Fruit fly (Drosophila melanogaster): ENCODE data around the gene PIG-P.

PIG-P gene

dm6 chr3R:26105924-26106494, 48.0 kb upstream of the PIG-P start:
- TF ChIP-seq HLH106 (tag; optimal IDR thresholded peaks at IDR 0.05) (peak; percentile 32), Hr78 (GFP tag; optimal IDR thresholded peaks at IDR 0.05) (no peak), foxo (GFP tag; optimal IDR thresholded peaks at IDR 0.05) (peak in 1 of 2 experiments; percentile 40), Hnf4 (GFP tag; optimal IDR thresholded peaks at IDR 0.05) (no peak), woc (GFP tag; optimal IDR thresholded peaks at IDR 0.05) (no peak), br (GFP tag; optimal IDR thresholded peaks at IDR 0.05) (no peak), Sp1 (GFP tag; optimal IDR thresholded peaks at IDR 0.05) (no peak), GATAd (GFP tag; optimal IDR thresholded peaks at IDR 0.05) (no peak), jim (GFP tag; optimal IDR thresholded peaks at IDR 0.05) (no peak), CG32264 (GFP tag; optimal IDR thresholded peaks at IDR 0.05) (no peak), usp (GFP tag; optimal IDR thresholded peaks at IDR 0.05) (no peak), dl (GFP tag; optimal IDR thresholded peaks at IDR 0.05; ENCODE audit: insufficient read depth in 1 of 2, partially characterized antibody in 2 of 2) (peak in 1 of 2 experiments; percentile 31), Myc (optimal IDR thresholded peaks at IDR 0.05) (no peak), Mio (GFP tag; optimal IDR thresholded peaks at IDR 0.05) (no peak), tai (GFP tag; optimal IDR thresholded peaks at IDR 0.05) (no peak), psq (GFP tag; optimal IDR thresholded peaks at IDR 0.05) (no peak), ey (GFP tag; optimal IDR thresholded peaks at IDR 0.05) (no peak), sv (GFP tag; optimal IDR thresholded peaks at IDR 0.05) (peak; percentile 2), Hr83 (GFP tag; optimal IDR thresholded peaks at IDR 0.05; ENCODE audit: poor library complexity, severe bottlenecking) (no peak), Vsx2 (GFP tag; optimal IDR thresholded peaks at IDR 0.05; ENCODE audit: partially characterized antibody) (no peak), brk (GFP tag; optimal IDR thresholded peaks at IDR 0.05) (no peak), dsf (GFP tag; optimal IDR thresholded peaks at IDR 0.05; ENCODE audit: borderline replicate concordance) (no peak), h (GFP tag; optimal IDR thresholded peaks at IDR 0.05) (no peak), pan (optimal IDR thresholded peaks at IDR 0.05) (no peak), dmrt93B (GFP tag; optimal IDR thresholded peaks at IDR 0.05) (peak; percentile 34), Rel (GFP tag; optimal IDR thresholded peaks at IDR 0.05) (no peak), Rel (tag; optimal IDR thresholded peaks at IDR 0.05) (peak; percentile 99), Jra (GFP tag; optimal IDR thresholded peaks at IDR 0.05) (no peak), OdsH (GFP tag; optimal IDR thresholded peaks at IDR 0.05) (no peak), Abd-B (GFP tag; optimal IDR thresholded peaks at IDR 0.05) (no peak), CrebA (GFP tag; optimal IDR thresholded peaks at IDR 0.05; ENCODE audit: borderline replicate concordance) (no peak), Dif (GFP tag; optimal IDR thresholded peaks at IDR 0.05; ENCODE audit: partially characterized antibody) (no peak), sage (GFP tag; optimal IDR thresholded peaks at IDR 0.05) (no peak)

- no peak for TF ChIP-seq OdsH (GFP tag; optimal IDR thresholded peaks at IDR 0.05)
- no peak for TF ChIP-seq fru (GFP tag; optimal IDR thresholded peaks at IDR 0.05)
- no peak for TF ChIP-seq Dif (GFP tag; optimal IDR thresholded peaks at IDR 0.05; ENCODE audit: partially characterized antibody)
- no peak for TF ChIP-seq Myc (optimal IDR thresholded peaks at IDR 0.05)
- TF ChIP-seq woc (GFP tag; optimal IDR thresholded peaks at IDR 0.05): no peak
- TF ChIP-seq sage (GFP tag; optimal IDR thresholded peaks at IDR 0.05): no peak
These were observed 47.4 kb upstream of the PIG-P start for dm6 chr3R:26105407-26105806.

- no peak for TF ChIP-seq woc (GFP tag; optimal IDR thresholded peaks at IDR 0.05)
These were observed 47.0 kb upstream of the PIG-P start for dm6 chr3R:26105141-26105403.

dm6 chr3R:26104302-26105140, 46.5 kb upstream of the PIG-P start:
- peak; percentile 82 for TF ChIP-seq OdsH (GFP tag; optimal IDR thresholded peaks at IDR 0.05)
- TF ChIP-seq CG32264 (GFP tag; optimal IDR thresholded peaks at IDR 0.05): no peak
- TF ChIP-seq sv (GFP tag; optimal IDR thresholded peaks at IDR 0.05): no peak
- peak; percentile 87 for TF ChIP-seq h (GFP tag; optimal IDR thresholded peaks at IDR 0.05)
- TF ChIP-seq Dif (GFP tag; optimal IDR thresholded peaks at IDR 0.05; ENCODE audit: partially characterized antibody): no peak
- TF ChIP-seq rgr (GFP tag; optimal IDR thresholded peaks at IDR 0.05): peak; percentile 78
- no peak for TF ChIP-seq pan (optimal IDR thresholded peaks at IDR 0.05)
- TF ChIP-seq usp (GFP tag; optimal IDR thresholded peaks at IDR 0.05): no peak
- peak; percentile 54 for TF ChIP-seq jim (GFP tag; optimal IDR thresholded peaks at IDR 0.05)
- TF ChIP-seq br (GFP tag; optimal IDR thresholded peaks at IDR 0.05): peak; percentile 69
- TF ChIP-seq lola (GFP tag; optimal IDR thresholded peaks at IDR 0.05): no peak
- TF ChIP-seq Rel (GFP tag; optimal IDR thresholded peaks at IDR 0.05): no peak
- peak; percentile 70 for TF ChIP-seq Rel (tag; optimal IDR thresholded peaks at IDR 0.05)
- no peak for TF ChIP-seq Abd-B (GFP tag; optimal IDR thresholded peaks at IDR 0.05)
- TF ChIP-seq fru (GFP tag; optimal IDR thresholded peaks at IDR 0.05): peak; percentile 85
- TF ChIP-seq tai (GFP tag; optimal IDR thresholded peaks at IDR 0.05): peak; percentile 55
- no peak for TF ChIP-seq sage (GFP tag; optimal IDR thresholded peaks at IDR 0.05)
- TF ChIP-seq CrebA (GFP tag; optimal IDR thresholded peaks at IDR 0.05; ENCODE audit: borderline replicate concordance): no peak
- TF ChIP-seq Vsx2 (GFP tag; optimal IDR thresholded peaks at IDR 0.05; ENCODE audit: partially characterized antibody): no peak
- peak; percentile 58 for TF ChIP-seq Jra (GFP tag; optimal IDR thresholded peaks at IDR 0.05)
- no peak for TF ChIP-seq dl (GFP tag; optimal IDR thresholded peaks at IDR 0.05; ENCODE audit: insufficient read depth in 1 of 2, partially characterized antibody in 2 of 2)
- TF ChIP-seq CG9705 (GFP tag; optimal IDR thresholded peaks at IDR 0.05): no peak
- TF ChIP-seq N (GFP tag; optimal IDR thresholded peaks at IDR 0.05): no peak
- TF ChIP-seq psq (GFP tag; optimal IDR thresholded peaks at IDR 0.05): peak; percentile 76
- peak; percentile 49 for TF ChIP-seq woc (GFP tag; optimal IDR thresholded peaks at IDR 0.05)
- no peak for TF ChIP-seq Hr83 (GFP tag; optimal IDR thresholded peaks at IDR 0.05; ENCODE audit: poor library complexity, severe bottlenecking)
- peak; percentile 66 for TF ChIP-seq ey (GFP tag; optimal IDR thresholded peaks at IDR 0.05)
- TF ChIP-seq Dfd (GFP tag; optimal IDR thresholded peaks at IDR 0.05): peak; percentile 8
- TF ChIP-seq Hr78 (GFP tag; optimal IDR thresholded peaks at IDR 0.05): no peak
- peak; percentile 52 for TF ChIP-seq dmrt93B (GFP tag; optimal IDR thresholded peaks at IDR 0.05)

Measured in whole organism, wandering third instar larva.